Worm (Caenorhabditis elegans): Measurements from ENCODE around the gene ugt-58.

The ugt-58 gene

ce11 chrII:9600022-9600722 is 13.6 kb upstream of the ugt-58 start:
- peak; percentile 20 for TF ChIP-seq sma-9 (GFP tag; optimal IDR thresholded peaks at IDR 0.05)
- no peak for TF ChIP-seq sma-9 (tag; optimal IDR thresholded peaks at IDR 0.05)
- TF ChIP-seq nhr-129 (tag; optimal IDR thresholded peaks at IDR 0.05), result peak; percentile 33
- no peak for TF ChIP-seq mbf-1 (tag; optimal IDR thresholded peaks at IDR 0.05)
- peak in 1 of 2 experiments; percentile 39 for TF ChIP-seq lsy-2 (tag; optimal IDR thresholded peaks at IDR 0.05)
- TF ChIP-seq F13H6.1 (tag; optimal IDR thresholded peaks at IDR 0.05), result peak; percentile 41

- TF ChIP-seq nhr-6 (tag; optimal IDR thresholded peaks at IDR 0.05) (no peak), ama-1 (optimal IDR thresholded peaks at IDR 0.05) (peak; percentile 5), nhr-25 (tag; optimal IDR thresholded peaks at IDR 0.05) (peak; percentile 30), Y55F3AM.14 (GFP tag; optimal IDR thresholded peaks at IDR 0.05) (peak; percentile 37), sma-9 (GFP tag; optimal IDR thresholded peaks at IDR 0.05) (peak; percentile 5), sma-9 (tag; optimal IDR thresholded peaks at IDR 0.05) (no peak), blmp-1 (tag; optimal IDR thresholded peaks at IDR 0.05; ENCODE audit: insufficient read depth) (no peak), sma-3 (GFP tag; optimal IDR thresholded peaks at IDR 0.05) (peak; percentile 30)
Measured at ce11 chrII:9597516-9598047, 11.0 kb upstream of the ugt-58 start, which contains the start of gene mrpl-53. Gene mrpl-53 (plus strand): TSS chrII:9597622.

- TF ChIP-seq ceh-82 (tag; optimal IDR thresholded peaks at IDR 0.05) (no peak), ztf-11 (tag; optimal IDR thresholded peaks at IDR 0.05) (no peak), skn-1 (tag; optimal IDR thresholded peaks at IDR 0.05) (no peak), lsy-2 (tag; optimal IDR thresholded peaks at IDR 0.05) (no peak), nhr-11 (tag; optimal IDR thresholded peaks at IDR 0.05) (no peak), blmp-1 (tag; optimal IDR thresholded peaks at IDR 0.05; ENCODE audit: insufficient read depth) (no peak)
Measured at ce11 chrII:9596401-9596800, 9.8 kb upstream of the ugt-58 start, which contains the start of gene E02H1.6. Gene E02H1.6 (plus strand): TSS chrII:9596701.

- TF ChIP-seq lin-13 (GFP tag; optimal IDR thresholded peaks at IDR 0.05) (no peak), dmd-4 (tag; optimal IDR thresholded peaks at IDR 0.05) (no peak), nhr-77 (tag; optimal IDR thresholded peaks at IDR 0.05) (no peak), ama-1 (optimal IDR thresholded peaks at IDR 0.05) (no peak), lin-39 (tag; optimal IDR thresholded peaks at IDR 0.05) (no peak), mdl-1 (tag; optimal IDR thresholded peaks at IDR 0.05) (no peak), nhr-23 (tag; optimal IDR thresholded peaks at IDR 0.05) (no peak)
Measured at ce11 chrII:9594924-9595323, 8.3 kb upstream of the ugt-58 start, which contains the start of gene E02H1.5. Gene E02H1.5 (plus strand): TSS chrII:9595224.

ce11 chrII:9592737-9593136 is 6.2 kb upstream of the ugt-58 start, which contains the start of gene parp-2:
Gene parp-2 (plus strand): TSS chrII:9593037.
- TF ChIP-seq nhr-12 (tag; optimal IDR thresholded peaks at IDR 0.05) (no peak), ztf-4 (tag; optimal IDR thresholded peaks at IDR 0.05) (no peak), nhr-10 (tag; optimal IDR thresholded peaks at IDR 0.05) (no peak)

- TF ChIP-seq C34F6.9 (tag; optimal IDR thresholded peaks at IDR 0.05), result peak; percentile 81
- no peak for TF ChIP-seq aly-2 (tag; optimal IDR thresholded peaks at IDR 0.05)
- no peak for TF ChIP-seq mdl-1 (tag; optimal IDR thresholded peaks at IDR 0.05)
- no peak for TF ChIP-seq lin-11 (tag; optimal IDR thresholded peaks at IDR 0.05)
- TF ChIP-seq snpc-4 (tag; optimal IDR thresholded peaks at IDR 0.05), result peak; percentile 49
- TF ChIP-seq Y55F3AM.14 (GFP tag; optimal IDR thresholded peaks at IDR 0.05), result no peak
- TF ChIP-seq sma-9 (GFP tag; optimal IDR thresholded peaks at IDR 0.05), result peak; percentile 92
- TF ChIP-seq sma-9 (tag; optimal IDR thresholded peaks at IDR 0.05), result no peak
- TF ChIP-seq ztf-11 (tag; optimal IDR thresholded peaks at IDR 0.05), result no peak
- TF ChIP-seq nhr-129 (tag; optimal IDR thresholded peaks at IDR 0.05), result peak; percentile 67
- TF ChIP-seq elt-1 (tag; optimal IDR thresholded peaks at IDR 0.05), result no peak
- TF ChIP-seq lin-13 (GFP tag; optimal IDR thresholded peaks at IDR 0.05), result peak; percentile 51
- TF ChIP-seq ZK546.5 (tag; optimal IDR thresholded peaks at IDR 0.05), result no peak
- TF ChIP-seq gmeb-1 (tag; optimal IDR thresholded peaks at IDR 0.05), result peak; percentile 61
- peak; percentile 75 for TF ChIP-seq F13H6.1 (tag; optimal IDR thresholded peaks at IDR 0.05)
- TF ChIP-seq skn-1 (tag; optimal IDR thresholded peaks at IDR 0.05), result no peak
- TF ChIP-seq lsy-2 (tag; optimal IDR thresholded peaks at IDR 0.05), result peak; percentile 67 to 89
- peak; percentile 72 for TF ChIP-seq crh-2 (tag; optimal IDR thresholded peaks at IDR 0.05)
- no peak for TF ChIP-seq nhr-11 (tag; optimal IDR thresholded peaks at IDR 0.05)
- no peak for TF ChIP-seq R02D3.7 (tag; optimal IDR thresholded peaks at IDR 0.05)
- no peak for TF ChIP-seq elt-3 (tag; optimal IDR thresholded peaks at IDR 0.05)
- TF ChIP-seq lin-39 (tag; optimal IDR thresholded peaks at IDR 0.05), result no peak
- peak; percentile 89 for TF ChIP-seq unc-55 (GFP tag; optimal IDR thresholded peaks at IDR 0.05)
- no peak for TF ChIP-seq nhr-237 (tag; optimal IDR thresholded peaks at IDR 0.05)
- TF ChIP-seq nhr-6 (tag; optimal IDR thresholded peaks at IDR 0.05), result peak; percentile 64
- TF ChIP-seq unc-39 (tag; optimal IDR thresholded peaks at IDR 0.05), result no peak
- TF ChIP-seq ceh-82 (tag; optimal IDR thresholded peaks at IDR 0.05), result no peak
- no peak for TF ChIP-seq ztf-4 (tag; optimal IDR thresholded peaks at IDR 0.05)
- TF ChIP-seq sma-3 (GFP tag; optimal IDR thresholded peaks at IDR 0.05), result peak; percentile 88
- TF ChIP-seq sem-4 (tag; optimal IDR thresholded peaks at IDR 0.05), result peak; percentile 66
- TF ChIP-seq peb-1 (tag; optimal IDR thresholded peaks at IDR 0.05), result no peak
Measured at ce11 chrII:9591071-9591470, 4.5 kb upstream of the ugt-58 start, which contains the start of the genes E02H1.1 and tag-124. Gene E02H1.1 (minus strand): TSS chrII:9591164. Gene tag-124 (plus strand): TSS chrII:9591292.

Measured in whole organism, L2 larva.